Fruit fly (Drosophila melanogaster) whole organism, wandering third instar larva: ENCODE data around the gene RpS21.

Experiments used
- Abd-B ChIP-seq: fragments of >200 bp; optimal IDR thresholded peaks from 2 replicates; lab custom pipeline; 2017; ENCODE audit warnings: missing biosample characterization, missing genetic modification characterization
- CG32264 ChIP-seq: fragments of 200-800 bp; sonication (Bioruptor generic); optimal IDR thresholded peaks from 2 replicates; lab custom pipeline; 2016; ENCODE audit warnings: missing biosample characterization, missing genetic modification characterization
- CG9705 ChIP-seq: fragments of 200-800 bp; sonication (Bioruptor generic); optimal IDR thresholded peaks from 2 replicates; lab custom pipeline; 2018; ENCODE audit warnings: missing biosample characterization, mild to moderate bottlenecking, missing genetic modification characterization
- CrebA ChIP-seq: fragments of 200-800 bp; sonication (Bioruptor generic); optimal IDR thresholded peaks from 2 replicates; lab custom pipeline; 2016; ENCODE audit warnings: missing biosample characterization, mild to moderate bottlenecking, missing genetic modification characterization, borderline replicate concordance
- Dfd ChIP-seq: fragments of >200 bp; optimal IDR thresholded peaks from 2 replicates; lab custom pipeline; 2017; ENCODE audit warnings: missing biosample characterization, missing genetic modification characterization
- Dif ChIP-seq: fragments of 200-275, 200-300 bp; sonication (Bioruptor generic); optimal IDR thresholded peaks from 2 replicates; lab custom pipeline; 2018; ENCODE audit warnings: missing biosample characterization, missing genetic modification characterization; ENCODE audit not compliant: partially characterized antibody
- GATAd ChIP-seq: sonication (Bioruptor generic); optimal IDR thresholded peaks from 2 replicates; lab custom pipeline; 2016; ENCODE audit warnings: missing biosample characterization, missing genetic modification characterization
- HLH106 ChIP-seq: fragments of 200-800 bp; optimal IDR thresholded peaks from 3 replicates; lab custom pipeline; 2019; ENCODE audit warnings: missing biosample characterization, mild to moderate bottlenecking, missing genetic modification characterization, moderate library complexity
- Hnf4 ChIP-seq: fragments of 200-800 bp; sonication (Bioruptor generic); optimal IDR thresholded peaks from 2 replicates; lab custom pipeline; 2016; ENCODE audit warnings: missing biosample characterization, mild to moderate bottlenecking, missing genetic modification characterization
- Hr78 ChIP-seq: fragments of >200 bp; optimal IDR thresholded peaks from 2 replicates; lab custom pipeline; 2017; ENCODE audit warnings: missing biosample characterization, missing genetic modification characterization
- Hr83 ChIP-seq: fragments of 200-300 bp; sonication (Bioruptor generic); optimal IDR thresholded peaks from 2 replicates; lab custom pipeline; 2016; ENCODE audit warnings: missing biosample characterization, mild to moderate bottlenecking, missing genetic modification characterization, moderate library complexity; ENCODE audit not compliant: poor library complexity, severe bottlenecking
- Jra ChIP-seq: sonication (Bioruptor generic); optimal IDR thresholded peaks from 2 replicates; lab custom pipeline; 2016; ENCODE audit warnings: missing biosample characterization, missing genetic modification characterization
- Mio ChIP-seq: sonication (Bioruptor generic); optimal IDR thresholded peaks from 2 replicates; lab custom pipeline; 2016; ENCODE audit warnings: missing biosample characterization, missing genetic modification characterization
- Myc ChIP-seq: fragments of >200 bp; optimal IDR thresholded peaks from 2 replicates; lab custom pipeline; 2017
- N ChIP-seq: fragments of >200 bp; optimal IDR thresholded peaks from 2 replicates; lab custom pipeline; 2018; ENCODE audit warnings: missing biosample characterization, missing external identifiers, missing genetic modification characterization
- OdsH ChIP-seq: fragments of 200-800 bp; sonication (Bioruptor generic); optimal IDR thresholded peaks from 2 replicates; lab custom pipeline; 2016; ENCODE audit warnings: missing biosample characterization, mild to moderate bottlenecking, missing genetic modification characterization
- Rel ChIP-seq, 2 experiments: fragments of 200-800 bp; sonication (Bioruptor generic) in 1 of 2; optimal IDR thresholded peaks; 2 replicates in 1 of 2; 3 replicates in 1 of 2; lab custom pipeline; 2016 to 2019; ENCODE audit warnings: mild to moderate bottlenecking in 2 of 2, missing biosample characterization in 2 of 2, missing genetic modification characterization in 2 of 2, moderate library complexity in 1 of 2
- Sp1 ChIP-seq: fragments of 200-800 bp; sonication (Bioruptor generic); optimal IDR thresholded peaks from 3 replicates; lab custom pipeline; 2019; ENCODE audit warnings: missing biosample characterization, mild to moderate bottlenecking, missing genetic modification characterization, moderate library complexity
- Vsx2 ChIP-seq: fragments of 200-300, 225-300 bp; sonication (Bioruptor generic); optimal IDR thresholded peaks from 2 replicates; lab custom pipeline; 2018; ENCODE audit warnings: missing biosample characterization, missing genetic modification characterization; ENCODE audit not compliant: partially characterized antibody
- br ChIP-seq: fragments of 200-800 bp; sonication (Bioruptor generic); optimal IDR thresholded peaks from 2 replicates; lab custom pipeline; 2016; ENCODE audit warnings: missing biosample characterization, missing genetic modification characterization
- brk ChIP-seq: fragments of 200-800 bp; sonication (Bioruptor generic); optimal IDR thresholded peaks from 2 replicates; lab custom pipeline; 2016; ENCODE audit warnings: missing biosample characterization, mild to moderate bottlenecking, missing genetic modification characterization
- dl ChIP-seq, 2 experiments: fragments of 175-275, 200-275 bp in 1 of 2; fragments of 200-275 bp in 1 of 2; sonication (Bioruptor generic); optimal IDR thresholded peaks; lab custom pipeline; 2018; ENCODE audit warnings: mild to moderate bottlenecking in 2 of 2, missing biosample characterization in 2 of 2, missing genetic modification characterization in 2 of 2, moderate library complexity in 2 of 2; ENCODE audit not compliant: partially characterized antibody in 2 of 2, insufficient read depth in 1 of 2
- dmrt93B ChIP-seq: fragments of 200-800 bp; sonication (Bioruptor generic); optimal IDR thresholded peaks from 2 replicates; lab custom pipeline; 2018; ENCODE audit warnings: missing biosample characterization, mild to moderate bottlenecking, missing genetic modification characterization
- dsf ChIP-seq: sonication (Bioruptor generic); optimal IDR thresholded peaks from 2 replicates; lab custom pipeline; 2016; ENCODE audit warnings: missing biosample characterization, missing genetic modification characterization, borderline replicate concordance
- ey ChIP-seq: fragments of 200-800 bp; sonication (Bioruptor generic); optimal IDR thresholded peaks from 2 replicates; lab custom pipeline; 2016; ENCODE audit warnings: missing biosample characterization, missing genetic modification characterization
- foxo ChIP-seq, 2 experiments: fragments of 200-800 bp; sonication (Bioruptor generic); optimal IDR thresholded peaks; 2 replicates in 1 of 2; 3 replicates in 1 of 2; lab custom pipeline; 2016 to 2017; ENCODE audit warnings: missing biosample characterization in 2 of 2, missing genetic modification characterization in 2 of 2
- fru ChIP-seq: fragments of 200-800 bp; sonication (Bioruptor generic); optimal IDR thresholded peaks from 3 replicates; lab custom pipeline; 2016; ENCODE audit warnings: missing biosample characterization, mild to moderate bottlenecking, missing genetic modification characterization
- h ChIP-seq: fragments of 200-800 bp; sonication (Bioruptor generic); optimal IDR thresholded peaks from 3 replicates; lab custom pipeline; 2016; ENCODE audit warnings: missing biosample characterization, mild to moderate bottlenecking, missing genetic modification characterization
- jim ChIP-seq: fragments of 175-275, 200-325 bp; sonication (Bioruptor generic); optimal IDR thresholded peaks from 2 replicates; lab custom pipeline; 2016; ENCODE audit warnings: missing biosample characterization, mild to moderate bottlenecking, missing genetic modification characterization
- lola ChIP-seq: fragments of >200 bp; optimal IDR thresholded peaks from 2 replicates; lab custom pipeline; 2017; ENCODE audit warnings: missing biosample characterization, missing genetic modification characterization
- pan ChIP-seq: fragments of >200 bp; optimal IDR thresholded peaks from 2 replicates; lab custom pipeline; 2017
- psq ChIP-seq: fragments of 200-800 bp; sonication (Bioruptor generic); optimal IDR thresholded peaks from 3 replicates; lab custom pipeline; 2017; ENCODE audit warnings: missing biosample characterization, mild to moderate bottlenecking, missing genetic modification characterization, moderate library complexity
- rgr ChIP-seq: fragments of 200-800 bp; sonication (Bioruptor generic); optimal IDR thresholded peaks from 3 replicates; lab custom pipeline; 2016; ENCODE audit warnings: missing biosample characterization, mild to moderate bottlenecking, missing genetic modification characterization
- sage ChIP-seq: fragments of 200-800 bp; sonication (Bioruptor generic); optimal IDR thresholded peaks from 2 replicates; lab custom pipeline; 2016; ENCODE audit warnings: missing biosample characterization, mild to moderate bottlenecking, missing genetic modification characterization
- sv ChIP-seq: fragments of 200-800 bp; sonication (Bioruptor generic); optimal IDR thresholded peaks from 3 replicates; lab custom pipeline; 2016; ENCODE audit warnings: missing biosample characterization, missing genetic modification characterization
- tai ChIP-seq: sonication (Bioruptor generic); optimal IDR thresholded peaks from 2 replicates; lab custom pipeline; 2016; ENCODE audit warnings: missing biosample characterization, missing genetic modification characterization
- usp ChIP-seq: fragments of >200 bp; optimal IDR thresholded peaks from 2 replicates; lab custom pipeline; 2017; ENCODE audit warnings: missing biosample characterization, missing genetic modification characterization
- woc ChIP-seq: sonication (Bioruptor generic); optimal IDR thresholded peaks from 2 replicates; lab custom pipeline; 2016; ENCODE audit warnings: missing biosample characterization, mild to moderate bottlenecking, missing genetic modification characterization

RpS21 gene

dm6 chr2L:2878188-2878587 is 22.3 kb downstream of the RpS21 start, which contains the start of the genes Prx6a and Sbat:
Prx6a (minus strand) TSS chr2L:2878232.
Sbat (plus strand) TSS chr2L:2878344.
- TF ChIP-seq Hr78 (GFP tag; lab: Kevin White, UChicago) (no peak), Rel (GFP tag; optimal IDR thresholded peaks at IDR 0.05; lab: Kevin White, UChicago) (no peak), Rel (tag; optimal IDR thresholded peaks at IDR 0.05; lab: Kevin White, UChicago) (peak; percentile 63), woc (GFP tag; lab: Kevin White, UChicago) (peak; percentile 86), CrebA (GFP tag; lab: Kevin White, UChicago) (no peak), Hnf4 (peak; percentile 70), rgr (GFP tag; lab: Kevin White, UChicago) (peak; percentile 79), br (GFP tag; lab: Kevin White, UChicago) (peak; percentile 70), Dif (GFP tag; lab: Kevin White, UChicago) (no peak), sage (GFP tag; lab: Kevin White, UChicago) (no peak), GATAd (GFP tag; lab: Kevin White, UChicago) (no peak), h (peak; percentile 81), sv (GFP tag; lab: Kevin White, UChicago) (no peak), CG32264 (GFP tag; lab: Kevin White, UChicago) (no peak), CG9705 (GFP tag; lab: Kevin White, UChicago) (peak; percentile 83), psq (GFP tag; lab: Kevin White, UChicago) (peak; percentile 26), Jra (GFP tag; lab: Kevin White, UChicago) (peak; percentile 49), Myc (lab: Kevin White, UChicago) (peak; percentile 4), Mio (GFP tag; lab: Kevin White, UChicago) (no peak), fru (GFP tag; lab: Kevin White, UChicago) (peak; percentile 77), dsf (no peak), pan (no peak), Hr83 (GFP tag; lab: Kevin White, UChicago) (no peak), Sp1 (GFP tag; lab: Kevin White, UChicago) (peak; percentile 76), ey (GFP tag; lab: Kevin White, UChicago) (peak; percentile 74), Dfd (GFP tag; lab: Kevin White, UChicago) (no peak), usp (GFP tag; lab: Kevin White, UChicago) (no peak), HLH106 (peak; percentile 90), jim (no peak), lola (GFP tag; lab: Kevin White, UChicago) (no peak), foxo (GFP tag; optimal IDR thresholded peaks at IDR 0.05; lab: Kevin White, UChicago) (peak in 1 of 2 experiments; percentile 73), N (GFP tag; lab: Kevin White, UChicago) (no peak), dmrt93B (peak; percentile 59), OdsH (peak; percentile 50), brk (GFP tag; lab: Kevin White, UChicago) (no peak), Abd-B (GFP tag; lab: Kevin White, UChicago) (no peak), dl (GFP tag; optimal IDR thresholded peaks at IDR 0.05; lab: Kevin White, UChicago; ENCODE audit: insufficient read depth in 1 of 2, partially characterized antibody in 2 of 2) (no peak)

- TF ChIP-seq Hr83 (GFP tag; lab: Kevin White, UChicago) (no peak), Hnf4 (peak; percentile 20), Dfd (GFP tag; lab: Kevin White, UChicago) (no peak), sv (GFP tag; lab: Kevin White, UChicago) (peak; percentile 64), ey (GFP tag; lab: Kevin White, UChicago) (peak; percentile 71), sage (GFP tag; lab: Kevin White, UChicago) (no peak), N (GFP tag; lab: Kevin White, UChicago) (no peak), woc (GFP tag; lab: Kevin White, UChicago) (peak; percentile 20), usp (GFP tag; lab: Kevin White, UChicago) (no peak), Hr78 (GFP tag; lab: Kevin White, UChicago) (no peak), brk (GFP tag; lab: Kevin White, UChicago) (no peak), dmrt93B (no peak), Jra (GFP tag; lab: Kevin White, UChicago) (no peak), HLH106 (peak; percentile 58), h (peak; percentile 46), Sp1 (GFP tag; lab: Kevin White, UChicago) (peak; percentile 62), Rel (GFP tag; optimal IDR thresholded peaks at IDR 0.05; lab: Kevin White, UChicago) (no peak), Rel (tag; optimal IDR thresholded peaks at IDR 0.05; lab: Kevin White, UChicago) (peak; percentile 32), GATAd (GFP tag; lab: Kevin White, UChicago) (no peak), lola (GFP tag; lab: Kevin White, UChicago) (no peak), Vsx2 (GFP tag; lab: Kevin White, UChicago) (no peak), OdsH (peak; percentile 43), fru (GFP tag; lab: Kevin White, UChicago) (peak; percentile 53), CrebA (GFP tag; lab: Kevin White, UChicago) (no peak), dl (GFP tag; optimal IDR thresholded peaks at IDR 0.05; lab: Kevin White, UChicago; ENCODE audit: insufficient read depth in 1 of 2, partially characterized antibody in 2 of 2) (no peak), Mio (GFP tag; lab: Kevin White, UChicago) (no peak), dsf (no peak), jim (no peak), foxo (GFP tag; optimal IDR thresholded peaks at IDR 0.05; lab: Kevin White, UChicago) (peak in 1 of 2 experiments; percentile 81), Abd-B (GFP tag; lab: Kevin White, UChicago) (no peak), tai (GFP tag; lab: Kevin White, UChicago) (no peak), rgr (GFP tag; lab: Kevin White, UChicago) (peak; percentile 53), CG9705 (GFP tag; lab: Kevin White, UChicago) (peak; percentile 6), CG32264 (GFP tag; lab: Kevin White, UChicago) (no peak), psq (GFP tag; lab: Kevin White, UChicago) (no peak), Myc (lab: Kevin White, UChicago) (peak; percentile 66), br (GFP tag; lab: Kevin White, UChicago) (peak; percentile 51), pan (no peak), Dif (GFP tag; lab: Kevin White, UChicago) (no peak)
Measured at dm6 chr2L:2878859-2879258, 23.0 kb downstream of the RpS21 start, which contains the start of gene RabGGTb. RabGGTb (plus strand) TSS chr2L:2879112.
